Worm (Caenorhabditis elegans) whole organism, L3 larva: ENCODE measurements around the gene Y97E10AR.3.

Experiments used
- R02D3.7 ChIP-seq: fragments of 150-350 bp; optimal IDR thresholded peaks from 2 replicates; lab custom pipeline; 2014; ENCODE audit warnings: missing biosample characterization, missing genetic modification characterization
- ZK546.5 ChIP-seq: sonication (generic microtip); optimal IDR thresholded peaks from 2 replicates; lab custom pipeline; 2017; ENCODE audit warnings: missing biosample characterization, missing genetic modification characterization
- aly-2 ChIP-seq: fragments of 150-350 bp; optimal IDR thresholded peaks from 2 replicates; lab custom pipeline; 2014; ENCODE audit warnings: missing biosample characterization, missing genetic modification characterization
- ama-1 ChIP-seq: fragments of 150-350 bp; optimal IDR thresholded peaks from 2 replicates; lab custom pipeline; 2018
- ceh-28 ChIP-seq: fragments of 150-350 bp; optimal IDR thresholded peaks from 2 replicates; lab custom pipeline; 2014; ENCODE audit warnings: missing biosample characterization, missing genetic modification reagents, missing genetic modification characterization
- ceh-82 ChIP-seq: fragments of 150-350 bp; optimal IDR thresholded peaks from 2 replicates; lab custom pipeline; 2014; ENCODE audit warnings: missing biosample characterization, missing genetic modification characterization
- ceh-9 ChIP-seq: sonication (generic microtip); optimal IDR thresholded peaks from 2 replicates; lab custom pipeline; 2018; ENCODE audit warnings: missing biosample characterization, missing genetic modification characterization
- daf-12 ChIP-seq: fragments of 150-350 bp; optimal IDR thresholded peaks from 2 replicates; lab custom pipeline; 2014; ENCODE audit warnings: missing biosample characterization, missing genetic modification reagents, missing genetic modification characterization
- egl-27 ChIP-seq: sonication (generic microtip); optimal IDR thresholded peaks from 4 replicates; lab custom pipeline; 2017; ENCODE audit warnings: missing biosample characterization, missing genetic modification reagents, missing genetic modification characterization
- egl-5 ChIP-seq: fragments of 150-350 bp; optimal IDR thresholded peaks from 2 replicates; lab custom pipeline; 2017; ENCODE audit warnings: missing biosample characterization, missing genetic modification reagents, missing genetic modification characterization, inconsistent platforms
- elt-1 ChIP-seq: fragments of 150-350 bp; optimal IDR thresholded peaks from 2 replicates; lab custom pipeline; 2014; ENCODE audit warnings: missing biosample characterization, missing genetic modification characterization
- elt-2 ChIP-seq: sonication (generic microtip); optimal IDR thresholded peaks from 2 replicates; lab custom pipeline; 2016; ENCODE audit warnings: missing genetic modification reagents, mild to moderate bottlenecking, missing genetic modification characterization, missing compliant biosample characterization
- fkh-2 ChIP-seq: fragments of 150-350 bp; optimal IDR thresholded peaks from 2 replicates; lab custom pipeline; 2014; ENCODE audit warnings: missing biosample characterization, missing genetic modification reagents, missing genetic modification characterization
- jun-1 ChIP-seq: fragments of 150-350 bp; optimal IDR thresholded peaks from 2 replicates; lab custom pipeline; 2014; ENCODE audit warnings: missing biosample characterization, missing genetic modification reagents, missing genetic modification characterization
- lin-15B ChIP-seq: fragments of 150-350 bp; optimal IDR thresholded peaks from 2 replicates; lab custom pipeline; 2014; ENCODE audit warnings: missing biosample characterization, missing genetic modification characterization
- lin-39 ChIP-seq: fragments of 150-350 bp; optimal IDR thresholded peaks from 2 replicates; lab custom pipeline; 2018; ENCODE audit warnings: missing biosample characterization, missing genetic modification reagents, missing genetic modification characterization
- lsy-12 ChIP-seq: sonication (generic microtip); optimal IDR thresholded peaks from 2 replicates; lab custom pipeline; 2016; ENCODE audit warnings: mild to moderate bottlenecking, missing genetic modification characterization, missing compliant biosample characterization
- mdl-1 ChIP-seq: fragments of 150-350 bp; optimal IDR thresholded peaks from 2 replicates; lab custom pipeline; 2014; ENCODE audit warnings: missing biosample characterization, missing genetic modification characterization
- mml-1 ChIP-seq: fragments of 150-350 bp; sonication (generic microtip); optimal IDR thresholded peaks from 3 replicates; lab custom pipeline; 2014; ENCODE audit warnings: missing biosample characterization, missing genetic modification characterization
- nfya-1 ChIP-seq: sonication (generic microtip); optimal IDR thresholded peaks from 2 replicates; lab custom pipeline; 2017; ENCODE audit warnings: missing genetic modification characterization, mild to moderate bottlenecking, missing compliant biosample characterization, antibody characterized with exemption, moderate library complexity; ENCODE audit not compliant: insufficient read depth
- nhr-11 ChIP-seq: fragments of 150-350 bp; optimal IDR thresholded peaks from 2 replicates; lab custom pipeline; 2014; ENCODE audit warnings: missing biosample characterization, missing genetic modification characterization
- nhr-12 ChIP-seq: fragments of 150-350 bp; optimal IDR thresholded peaks from 2 replicates; lab custom pipeline; 2014; ENCODE audit warnings: missing biosample characterization, missing genetic modification characterization
- nhr-23 ChIP-seq: fragments of 150-350 bp; optimal IDR thresholded peaks from 2 replicates; lab custom pipeline; 2014; ENCODE audit warnings: missing biosample characterization, missing genetic modification reagents, missing genetic modification characterization
- nhr-237 ChIP-seq: fragments of 150-350 bp; optimal IDR thresholded peaks from 2 replicates; lab custom pipeline; 2014; ENCODE audit warnings: missing biosample characterization, missing genetic modification characterization
- nhr-25 ChIP-seq: sonication (generic microtip); optimal IDR thresholded peaks from 2 replicates; lab custom pipeline; 2017; ENCODE audit warnings: missing biosample characterization, missing genetic modification characterization
- nhr-28 ChIP-seq: fragments of 150-350 bp; optimal IDR thresholded peaks from 2 replicates; lab custom pipeline; 2014; ENCODE audit warnings: missing biosample characterization, missing genetic modification characterization
- nhr-43 ChIP-seq: sonication (generic microtip); optimal IDR thresholded peaks from 2 replicates; lab custom pipeline; 2016; ENCODE audit warnings: mild to moderate bottlenecking, missing genetic modification characterization, missing compliant biosample characterization; ENCODE audit not compliant: poor library complexity, severe bottlenecking
- nhr-67 ChIP-seq: fragments of 150-350 bp; optimal IDR thresholded peaks from 2 replicates; lab custom pipeline; 2014; ENCODE audit warnings: missing biosample characterization, missing genetic modification characterization
- nhr-76 ChIP-seq: fragments of 150-350 bp; sonication (generic microtip); optimal IDR thresholded peaks from 5 replicates; lab custom pipeline; 2014; ENCODE audit warnings: missing biosample characterization, missing genetic modification characterization
- nhr-77 ChIP-seq: fragments of 150-350 bp; optimal IDR thresholded peaks from 2 replicates; lab custom pipeline; 2014; ENCODE audit warnings: missing biosample characterization, missing genetic modification characterization
- pha-4 ChIP-seq: fragments of 150-350 bp; optimal IDR thresholded peaks from 2 replicates; lab custom pipeline; 2014; ENCODE audit warnings: missing biosample characterization, missing genetic modification reagents, missing genetic modification characterization
- pqm-1 ChIP-seq: fragments of 150-350 bp; optimal IDR thresholded peaks from 2 replicates; lab custom pipeline; 2017; ENCODE audit warnings: missing biosample characterization, missing genetic modification characterization, inconsistent platforms
- sea-2 ChIP-seq: fragments of 150-350 bp; sonication (generic microtip); optimal IDR thresholded peaks from 4 replicates; lab custom pipeline; 2014; ENCODE audit warnings: missing biosample characterization, missing genetic modification reagents, missing genetic modification characterization
- skn-1 ChIP-seq: fragments of 150-350 bp; optimal IDR thresholded peaks from 2 replicates; lab custom pipeline; 2014; ENCODE audit warnings: missing biosample characterization, missing genetic modification characterization
- snpc-4 ChIP-seq: fragments of 150-350 bp; optimal IDR thresholded peaks from 2 replicates; lab custom pipeline; 2014; ENCODE audit warnings: missing biosample characterization, missing genetic modification characterization
- tbx-2 ChIP-seq: sonication (generic microtip); optimal IDR thresholded peaks from 2 replicates; lab custom pipeline; 2016; ENCODE audit warnings: mild to moderate bottlenecking, missing genetic modification characterization, missing compliant biosample characterization
- unc-39 ChIP-seq: sonication (generic microtip); optimal IDR thresholded peaks from 4 replicates; lab custom pipeline; 2017; ENCODE audit warnings: missing biosample characterization, missing genetic modification characterization
- zag-1 ChIP-seq: fragments of 150-350 bp; optimal IDR thresholded peaks from 2 replicates; lab custom pipeline; 2014; ENCODE audit warnings: missing biosample characterization, missing genetic modification characterization
- ztf-11 ChIP-seq: fragments of 150-350 bp; optimal IDR thresholded peaks from 2 replicates; lab custom pipeline; 2014; ENCODE audit warnings: missing biosample characterization, missing genetic modification characterization
- ztf-4 ChIP-seq: fragments of 150-350 bp; optimal IDR thresholded peaks from 2 replicates; lab custom pipeline; 2014; ENCODE audit warnings: missing biosample characterization, missing genetic modification characterization

The Y97E10AR.3 gene

DNA sequence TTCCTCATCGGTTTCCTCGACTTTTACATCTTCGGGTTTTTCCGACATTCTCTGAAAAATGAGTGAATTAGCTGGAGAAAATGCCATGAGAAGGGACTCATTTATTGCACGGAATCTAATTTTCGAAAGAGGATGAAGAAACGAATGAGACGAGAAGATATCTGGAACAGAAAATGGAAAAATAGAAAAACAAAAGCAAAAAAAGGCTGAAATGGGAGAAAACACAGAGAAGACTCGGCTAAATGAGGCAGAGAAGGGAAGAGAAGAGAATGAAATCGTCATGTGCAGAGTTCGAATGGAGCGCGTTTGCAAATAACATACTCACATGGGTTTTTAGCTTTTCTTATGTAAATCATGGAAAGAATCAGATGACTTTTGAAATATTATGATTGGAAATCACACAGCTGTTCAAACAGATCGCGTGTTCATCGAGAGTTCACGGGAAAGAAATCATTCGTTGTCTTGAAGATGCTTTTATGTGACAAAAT is 6.6 kb upstream of the Y97E10AR.3 start, which contains the start of gene Y97E10AR.6:
Y97E10AR.6 (minus strand) TSS at position 51 of the 488 bp plus-strand sequence.
- TF ChIP-seq snpc-4 (tag; lab: Kevin White, UChicago) (peak; percentile 61), nhr-12 (no peak), unc-39 (no peak), ceh-82 (tag; lab: Kevin White, UChicago) (no peak), nhr-67 (tag; lab: Kevin White, UChicago) (no peak), nhr-237 (tag; lab: Kevin White, UChicago) (no peak), lsy-12 (tag; lab: Kevin White, UChicago) (no peak), lin-15B (tag; lab: Kevin White, UChicago) (peak; percentile 66), mml-1 (no peak), R02D3.7 (tag; lab: Kevin White, UChicago) (no peak), nhr-76 (tag; lab: Kevin White, UChicago) (no peak), ama-1 (lab: Kevin White, UChicago) (peak; percentile 7), nhr-28 (tag; lab: Kevin White, UChicago) (no peak), ZK546.5 (no peak), sea-2 (GFP tag; lab: Kevin White, UChicago) (no peak), elt-1 (tag; lab: Kevin White, UChicago) (no peak), tbx-2 (tag; lab: Kevin White, UChicago) (no peak), nhr-43 (tag; lab: Kevin White, UChicago) (no peak), daf-12 (no peak), nhr-25 (tag; lab: Kevin White, UChicago) (no peak), egl-5 (tag; lab: Kevin White, UChicago) (peak; percentile 30), lin-39 (no peak), nhr-77 (tag; lab: Kevin White, UChicago) (no peak), ceh-9 (tag; lab: Kevin White, UChicago) (no peak), elt-2 (tag; lab: Kevin White, UChicago) (peak; percentile 9), egl-27 (tag; lab: Kevin White, UChicago) (no peak), ztf-11 (tag; lab: Kevin White, UChicago) (no peak), mdl-1 (tag; lab: Kevin White, UChicago) (no peak), nhr-11 (tag; lab: Kevin White, UChicago) (no peak), fkh-2 (tag; lab: Kevin White, UChicago) (no peak), zag-1 (no peak), ceh-28 (no peak), ztf-4 (tag; lab: Kevin White, UChicago) (no peak), pha-4 (tag; lab: Kevin White, UChicago) (peak; percentile 47), jun-1 (tag; lab: Kevin White, UChicago) (no peak), aly-2 (tag; lab: Kevin White, UChicago) (no peak), nfya-1 (tag; lab: Kevin White, UChicago) (peak; percentile 42), skn-1 (no peak), nhr-23 (no peak)

DNA sequence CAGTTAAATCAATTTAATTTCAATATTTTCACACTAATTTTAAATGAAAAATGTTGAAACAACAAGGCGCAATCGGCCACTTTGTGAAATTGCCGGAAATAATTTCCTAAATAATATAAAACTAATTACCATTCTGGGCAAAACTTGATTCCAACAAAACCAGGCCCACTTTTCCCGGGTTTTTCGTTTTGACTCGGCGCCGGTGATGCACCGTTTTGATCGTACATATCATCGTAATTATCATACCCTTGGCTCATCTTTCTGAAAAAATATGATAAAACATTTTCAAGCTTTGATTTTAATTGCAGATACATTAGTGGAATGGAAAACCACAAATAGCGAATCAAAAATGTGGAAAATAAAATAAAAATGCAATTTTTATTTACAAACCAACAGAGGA is 4.7 kb upstream of the Y97E10AR.3 start, which contains the start of gene rpb-9:
rpb-9 (minus strand) TSS at position 314 of the 400 bp plus-strand sequence.
- TF ChIP-seq ama-1 (lab: Kevin White, UChicago): peak; percentile 26
- no peak for TF ChIP-seq elt-1 (tag; lab: Kevin White, UChicago)
- TF ChIP-seq pqm-1: no peak
- peak; percentile 14 for TF ChIP-seq pha-4 (tag; lab: Kevin White, UChicago)
- no peak for TF ChIP-seq ztf-11 (tag; lab: Kevin White, UChicago)
- TF ChIP-seq, all 47 proteins: peak for 2

DNA sequence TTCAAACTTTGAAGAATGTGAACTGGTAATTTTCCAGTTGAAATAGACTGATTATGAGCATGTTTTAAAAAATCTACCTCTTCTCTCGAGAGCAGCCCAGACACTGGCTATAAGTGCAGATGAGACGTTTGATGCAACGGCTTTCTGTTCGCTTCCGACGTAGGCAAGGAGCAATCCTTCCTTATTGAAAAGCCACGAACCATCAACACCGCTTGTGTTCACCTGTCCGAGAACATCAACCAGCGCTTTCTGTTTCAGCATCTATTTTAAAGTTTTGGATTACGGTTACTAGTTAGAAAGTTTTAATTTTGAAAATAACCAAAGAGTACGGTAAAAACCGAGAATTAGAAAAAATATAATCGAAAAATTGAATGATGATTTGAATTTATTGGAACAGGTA is 3.5 kb upstream of the Y97E10AR.3 start, which contains the start of gene lmtr-2:
lmtr-2 (minus strand) TSS at position 261 of the 400 bp plus-strand sequence.
- TF ChIP-seq nhr-43 (tag; lab: Kevin White, UChicago): no peak
- TF ChIP-seq ceh-9 (tag; lab: Kevin White, UChicago): no peak
- no peak for TF ChIP-seq nhr-76 (tag; lab: Kevin White, UChicago)
- no peak for TF ChIP-seq nhr-12
